Fruit fly (Drosophila melanogaster): ENCODE results near the gene VhaM9.7-a.

VhaM9.7-a gene

DNA sequence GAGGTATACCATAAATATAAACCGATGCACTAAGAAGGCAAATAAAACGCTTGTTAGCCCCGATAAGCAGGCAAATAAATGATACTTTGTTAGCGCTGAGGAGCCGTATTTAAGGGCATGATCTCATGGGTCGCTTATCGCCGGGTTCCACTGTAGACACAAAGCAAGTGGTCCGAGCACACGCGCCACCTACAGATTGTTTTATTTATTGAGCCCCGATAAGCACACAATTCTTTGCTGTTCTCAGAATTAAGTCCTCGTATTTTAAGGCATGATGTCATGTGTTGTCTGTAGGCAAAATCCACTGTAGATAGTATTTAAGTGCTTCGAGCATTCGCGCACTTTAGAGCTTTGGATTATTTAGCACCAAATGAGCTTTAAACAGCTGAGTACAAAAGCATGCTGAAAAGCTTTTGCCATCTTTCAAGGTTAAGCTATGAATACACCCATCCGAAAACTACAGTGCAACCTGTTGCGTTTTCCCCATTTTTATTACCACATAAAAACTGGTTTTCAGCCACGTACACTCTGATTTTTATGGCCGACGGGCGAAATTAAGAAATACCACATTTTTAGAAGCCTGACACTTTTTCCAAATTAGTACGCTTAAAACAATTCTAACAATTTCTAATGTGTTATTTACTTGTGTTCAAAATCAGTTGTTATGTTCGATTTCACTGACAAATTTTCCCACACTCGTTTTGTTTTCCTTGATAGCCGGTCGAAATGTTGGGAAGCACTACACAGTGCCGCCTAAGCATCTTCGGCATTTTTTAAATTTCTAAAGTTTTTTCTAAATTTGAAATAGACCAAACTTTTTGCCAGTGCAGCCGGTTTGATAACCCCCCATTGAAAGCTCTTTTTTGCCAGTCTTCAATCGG, 22.8 kb upstream of the VhaM9.7-a start, which contains the start of gene Sqor (continued):
- TF ChIP-seq CG10631 (GFP tag; optimal IDR thresholded peaks at IDR 0.05) (peak; percentile 92), svp (GFP tag) (peak; percentile 99), fd59A (GFP tag; optimal IDR thresholded peaks at IDR 0.05) (peak; percentile 93), pdm3 (GFP tag; optimal IDR thresholded peaks at IDR 0.05) (peak; percentile 96), esn (GFP tag; optimal IDR thresholded peaks at IDR 0.05) (peak; percentile 96), CG3032 (tag; optimal IDR thresholded peaks at IDR 0.05) (peak; percentile 98), fd85E (GFP tag; optimal IDR thresholded peaks at IDR 0.05) (peak; percentile 78), CG9139 (GFP tag; optimal IDR thresholded peaks at IDR 0.05) (peak; percentile 89), CG15336 (GFP tag; IDR thresholded peaks at IDR 0.05) (peak; percentile 97), eg (GFP tag; IDR thresholded peaks at IDR 0.05) (peak; percentile 94), Gug (GFP tag; IDR thresholded peaks at IDR 0.05) (peak; percentile 92), CG6163 (GFP tag; IDR thresholded peaks at IDR 0.05) (peak; percentile 95), acj6 (GFP tag; optimal IDR thresholded peaks at IDR 0.05) (peak; percentile 94), CG4318 (GFP tag; optimal IDR thresholded peaks at IDR 0.05) (peak; percentile 97), net (GFP tag; optimal IDR thresholded peaks at IDR 0.05) (peak; percentile 96), CG10669 (GFP tag; optimal IDR thresholded peaks at IDR 0.05) (peak; percentile 91), Hr39 (GFP tag; optimal IDR thresholded peaks at IDR 0.05) (peak; percentile 95), CG11294 (GFP tag; IDR thresholded peaks at IDR 0.05) (peak; percentile 87), Smox (GFP tag; optimal IDR thresholded peaks at IDR 0.05) (peak; percentile 89), CG1621 (tag; optimal IDR thresholded peaks at IDR 0.05) (peak; percentile 86), Sox14 (GFP tag; optimal IDR thresholded peaks at IDR 0.05) (peak; percentile 97), achi (GFP tag; optimal IDR thresholded peaks at IDR 0.05) (peak; percentile 93), fkh (GFP tag; optimal IDR thresholded peaks at IDR 0.05) (peak; percentile 50), vri (GFP tag; optimal IDR thresholded peaks at IDR 0.05) (peak; percentile 95), CG32006 (GFP tag; optimal IDR thresholded peaks at IDR 0.05) (peak; percentile 99)

DNA sequence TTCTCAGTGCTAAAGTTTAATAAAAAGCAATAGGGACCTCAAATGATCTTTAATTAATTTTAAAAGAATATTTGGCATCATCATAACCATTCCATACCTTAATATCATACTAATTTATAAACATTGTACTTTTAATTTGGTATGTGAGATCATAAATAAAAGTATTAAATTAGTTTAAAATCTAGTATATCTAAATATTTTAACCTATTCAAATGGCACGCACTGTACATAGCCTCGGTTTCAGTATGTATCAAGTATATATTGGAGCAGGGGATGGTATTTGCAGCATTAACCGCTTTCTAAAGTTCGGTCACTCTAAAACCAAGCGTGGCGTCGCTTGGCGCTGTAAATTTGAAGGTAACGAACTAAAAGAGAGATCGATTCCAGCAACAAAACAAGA, 20.1 kb upstream of the VhaM9.7-a start, which contains the start of gene pav:
TSS of gene pav (plus strand) at position 307 of the 400 bp plus-strand sequence.
- TF ChIP-seq CG6163 (GFP tag; IDR thresholded peaks at IDR 0.05) (0 out of 3 replicates have a peak, but pooled peaks have one; percentile 48), topi (GFP tag; optimal IDR thresholded peaks at IDR 0.05) (no peak), esn (GFP tag; optimal IDR thresholded peaks at IDR 0.05) (peak; percentile 54), CG6792 (GFP tag; optimal IDR thresholded peaks at IDR 0.05) (no peak), CG8632 (GFP tag; optimal IDR thresholded peaks at IDR 0.05) (no peak), CG3032 (tag; optimal IDR thresholded peaks at IDR 0.05) (peak; percentile 48), eg (GFP tag; IDR thresholded peaks at IDR 0.05) (peak; percentile 74), CG8119 (GFP tag; IDR thresholded peaks at IDR 0.05) (peak; percentile 35; the same call in 2 of the 3 replicates), lz (GFP tag; optimal IDR thresholded peaks at IDR 0.05) (peak; percentile 13), Lpt (GFP tag; optimal IDR thresholded peaks at IDR 0.05) (no peak), CG15336 (GFP tag; IDR thresholded peaks at IDR 0.05) (peak; percentile 63), Smox (GFP tag; optimal IDR thresholded peaks at IDR 0.05) (no peak), Sox15 (GFP tag; optimal IDR thresholded peaks at IDR 0.05) (no peak)

DNA sequence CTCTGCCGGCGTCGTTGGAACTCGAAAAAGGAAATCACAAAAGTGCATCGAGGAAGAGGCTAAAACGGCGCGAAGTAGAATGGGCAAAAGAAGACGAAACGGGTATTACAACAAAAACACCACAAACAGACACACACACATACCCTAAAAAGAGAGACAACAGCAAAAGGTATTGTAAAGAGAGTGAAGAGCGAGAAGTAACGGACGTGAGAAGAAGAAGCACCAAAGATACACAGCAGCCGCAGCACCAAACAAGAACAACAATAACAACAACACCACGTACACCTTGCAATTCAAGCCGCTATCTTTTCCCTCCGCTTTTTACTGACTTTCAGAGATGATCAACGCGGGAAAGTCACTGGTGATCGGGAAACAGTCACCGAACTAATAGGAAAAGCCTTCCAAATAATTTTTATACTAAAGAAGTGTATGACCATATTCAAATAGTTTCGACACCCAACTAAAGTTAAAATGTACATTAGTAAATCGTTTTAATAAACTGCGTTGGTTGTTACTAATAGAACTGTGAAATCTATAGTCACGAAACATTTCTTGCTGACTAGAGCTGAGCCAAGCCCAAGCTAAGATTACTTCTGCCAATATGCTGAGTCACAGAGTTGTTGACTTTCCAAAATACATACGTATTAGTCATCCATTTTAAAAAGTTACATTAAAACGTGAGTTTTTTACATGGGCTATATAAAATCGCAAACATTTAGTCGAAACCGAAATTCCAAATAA, 10.2 kb upstream of the VhaM9.7-a start:
- TF ChIP-seq Hr4 (GFP tag; optimal IDR thresholded peaks at IDR 0.05): no peak
- TF ChIP-seq esn (GFP tag; optimal IDR thresholded peaks at IDR 0.05): peak; percentile 33
- TF ChIP-seq dsx (GFP tag; optimal IDR thresholded peaks at IDR 0.05; ENCODE audit: poor library complexity, severe bottlenecking): peak; percentile 25
- TF ChIP-seq CG6163 (GFP tag; IDR thresholded peaks at IDR 0.05): peak; percentile 53
- no peak for TF ChIP-seq Sox14 (GFP tag; optimal IDR thresholded peaks at IDR 0.05)
- no peak for TF ChIP-seq CG8319 (GFP tag; optimal IDR thresholded peaks at IDR 0.05)
- no peak for TF ChIP-seq CG8632 (GFP tag; optimal IDR thresholded peaks at IDR 0.05)
- no peak for TF ChIP-seq eg (GFP tag; IDR thresholded peaks at IDR 0.05)
- no peak for TF ChIP-seq CG6854 (GFP tag; optimal IDR thresholded peaks at IDR 0.05)

Data from whole organism, prepupa.